Fruit fly (Drosophila melanogaster) whole organism, embryonic: ENCODE results near the gene LysD.

ENCODE experiments used
- CG9609 ChIP-seq: fragments of 200-800 bp; sonication (Bioruptor generic); optimal IDR thresholded peaks from 3 replicates; lab custom pipeline; 2016; ENCODE audit warnings: missing biosample characterization, missing genetic modification characterization
- cas ChIP-seq: fragments of 200-800 bp; sonication (Bioruptor generic); IDR thresholded peaks from 2 replicates; pipeline ENCODE4 v1.3.6; 2022; ENCODE audit warnings: missing biosample characterization, missing genetic modification characterization

DNA sequence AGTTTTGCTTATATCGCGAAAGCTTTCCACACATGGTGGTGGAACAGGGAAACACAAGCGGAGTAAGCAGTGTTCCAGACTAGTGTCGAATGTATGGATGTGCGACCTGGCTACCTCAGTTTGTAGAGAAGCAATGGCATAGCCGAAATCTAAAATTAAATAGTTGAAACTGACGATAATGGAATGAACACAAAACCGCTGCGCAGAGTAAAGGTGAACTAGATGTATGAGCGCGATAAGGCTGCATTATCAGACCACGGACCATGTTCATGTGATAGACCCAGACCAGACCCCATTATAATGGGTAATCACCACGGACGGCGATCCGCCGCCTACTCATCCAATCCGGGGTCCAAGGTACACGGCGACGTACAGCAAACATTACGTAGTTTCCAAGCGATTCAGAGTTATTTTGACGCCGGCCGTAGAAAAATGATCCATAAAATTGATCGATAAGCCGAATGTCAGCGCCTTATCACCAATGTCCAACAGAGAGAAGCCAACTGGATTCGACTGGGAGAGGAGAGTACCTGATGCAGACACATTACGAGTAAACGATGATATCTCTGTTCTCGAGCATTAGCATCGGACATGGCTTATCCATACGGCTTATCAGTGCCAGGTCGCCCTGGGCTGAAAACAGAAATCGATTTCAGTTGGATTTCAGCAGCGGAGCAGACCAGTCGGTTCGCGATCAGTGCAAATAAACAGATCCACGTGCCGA, 21.9 kb downstream of the LysD start, which contains the start of gene CG13912:
- TF ChIP-seq cas (GFP tag; lab: Robert Waterston, UW), result no peak
- no peak for TF ChIP-seq CG9609 (GFP tag; lab: Kevin White, UChicago)
